Fruit fly (Drosophila melanogaster) whole organism: Measurements from ENCODE around the gene CG42758.

Experiments
- CG8478 ChIP-seq: fragments of >200 bp; optimal IDR thresholded peaks from 2 replicates; lab custom pipeline; 2018; ENCODE audit warnings: inconsistent platforms
- psq ChIP-seq: fragments of >200 bp; optimal IDR thresholded peaks from 2 replicates; lab custom pipeline; 2017
- usp ChIP-seq: fragments of >200 bp; optimal IDR thresholded peaks from 2 replicates; lab custom pipeline; 2017; ENCODE audit warnings: missing biosample characterization, missing genetic modification characterization, mixed read lengths

DNA sequence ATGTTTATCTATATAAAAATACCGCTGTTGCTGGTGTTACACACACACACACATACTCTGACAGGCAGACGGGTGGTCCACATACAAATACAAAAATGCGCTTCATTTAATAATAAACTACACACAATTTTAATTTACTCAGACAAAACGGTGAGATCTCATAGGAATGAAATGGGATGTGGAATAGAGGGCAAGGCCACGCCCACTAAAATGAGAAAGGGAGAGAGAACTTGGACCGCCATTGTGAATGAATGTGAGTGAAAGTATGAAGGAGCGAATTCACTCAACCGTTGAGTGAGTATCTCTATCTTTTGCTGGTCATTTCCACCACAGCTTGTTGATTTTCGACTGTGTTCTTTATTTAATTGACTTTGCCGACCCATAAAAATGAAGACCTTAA, 33.3 kb downstream of the CG42758 start:
- no peak for TF ChIP-seq CG8478
- no peak for TF ChIP-seq psq (lab: Kevin White, UChicago)
- no peak for TF ChIP-seq usp (GFP tag; lab: Kevin White, UChicago)
